Worm (Caenorhabditis elegans): ENCODE data around the gene yap-1.

ce11 chrX:10704329-10704728, 12.6 kb downstream of the yap-1 start:
- TF ChIP-seq klf-2 (GFP tag; conservative IDR thresholded peaks at IDR 0.05) (no peak), tab-1 (GFP tag; IDR thresholded peaks at IDR 0.05) (no peak), T22C8.4 (GFP tag; IDR thresholded peaks at IDR 0.05) (no peak), cog-1 (tag; optimal IDR thresholded peaks at IDR 0.05) (no peak), ztf-29 (GFP tag; IDR thresholded peaks at IDR 0.05) (no peak)
